Fruit fly (Drosophila melanogaster): Measurements from ENCODE around the gene CG5326.

DNA sequence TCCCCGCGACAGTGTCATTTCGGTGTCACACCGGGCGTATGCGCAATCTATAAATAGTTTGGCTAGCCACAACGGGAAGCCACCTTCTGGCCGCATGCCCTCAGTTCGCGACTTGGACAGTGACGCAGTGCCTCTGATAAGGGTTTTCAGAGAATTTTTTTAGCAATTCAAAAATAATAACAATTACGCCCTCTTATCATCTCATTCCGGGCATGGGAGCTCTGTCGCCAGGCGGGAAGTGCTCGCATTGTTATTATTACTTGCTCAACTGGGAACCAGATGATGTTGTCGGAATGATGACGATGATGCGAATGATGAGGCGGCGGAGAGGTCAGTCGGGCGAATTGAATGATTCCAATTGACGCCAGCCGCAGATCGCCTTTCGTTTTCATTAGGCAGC, 16.9 kb downstream of the CG5326 start:
- TF ChIP-seq Pif1A (GFP tag; optimal IDR thresholded peaks at IDR 0.05): no peak
- no peak for TF ChIP-seq rn (GFP tag; IDR thresholded peaks at IDR 0.05)
- no peak for TF ChIP-seq D1 (tag; optimal IDR thresholded peaks at IDR 0.05)
- TF ChIP-seq CG15710 (tag; optimal IDR thresholded peaks at IDR 0.05): no peak
- TF ChIP-seq CG9948 (tag; optimal IDR thresholded peaks at IDR 0.05): no peak
- TF ChIP-seq CG32121 (GFP tag; IDR thresholded peaks at IDR 0.05): no peak
- no peak for TF ChIP-seq gl (tag; optimal IDR thresholded peaks at IDR 0.05)
- TF ChIP-seq CG10348 (GFP tag; IDR thresholded peaks at IDR 0.05): no peak
- no peak for TF ChIP-seq CG8301 (tag; optimal IDR thresholded peaks at IDR 0.05)
